Fruit fly (Drosophila melanogaster): Measurements from ENCODE around the gene CG1998.

dm6 chrX:13411376-13411973, 1.4 kb downstream of the CG1998 start:
- TF ChIP-seq CG8478 (optimal IDR thresholded peaks at IDR 0.05) (no peak), CTCF (optimal IDR thresholded peaks at IDR 0.05) (no peak)

Data from S2 (cell line).